Fruit fly (Drosophila melanogaster) whole organism, wandering third instar larva: ENCODE data around the gene myd.

ENCODE experiments used
- Abd-B ChIP-seq: fragments of >200 bp; optimal IDR thresholded peaks from 2 replicates; lab custom pipeline; 2017; ENCODE audit warnings: missing biosample characterization, missing genetic modification characterization
- CG32264 ChIP-seq: fragments of 200-800 bp; sonication (Bioruptor generic); optimal IDR thresholded peaks from 2 replicates; lab custom pipeline; 2016; ENCODE audit warnings: missing biosample characterization, missing genetic modification characterization
- CG9705 ChIP-seq: fragments of 200-800 bp; sonication (Bioruptor generic); optimal IDR thresholded peaks from 2 replicates; lab custom pipeline; 2018; ENCODE audit warnings: missing biosample characterization, mild to moderate bottlenecking, missing genetic modification characterization
- CrebA ChIP-seq: fragments of 200-800 bp; sonication (Bioruptor generic); optimal IDR thresholded peaks from 2 replicates; lab custom pipeline; 2016; ENCODE audit warnings: missing biosample characterization, mild to moderate bottlenecking, missing genetic modification characterization, borderline replicate concordance
- Dfd ChIP-seq: fragments of >200 bp; optimal IDR thresholded peaks from 2 replicates; lab custom pipeline; 2017; ENCODE audit warnings: missing biosample characterization, missing genetic modification characterization
- Dif ChIP-seq: fragments of 200-275, 200-300 bp; sonication (Bioruptor generic); optimal IDR thresholded peaks from 2 replicates; lab custom pipeline; 2018; ENCODE audit warnings: missing biosample characterization, missing genetic modification characterization; ENCODE audit not compliant: partially characterized antibody
- GATAd ChIP-seq: sonication (Bioruptor generic); optimal IDR thresholded peaks from 2 replicates; lab custom pipeline; 2016; ENCODE audit warnings: missing biosample characterization, missing genetic modification characterization
- HLH106 ChIP-seq: fragments of 200-800 bp; optimal IDR thresholded peaks from 3 replicates; lab custom pipeline; 2019; ENCODE audit warnings: missing biosample characterization, mild to moderate bottlenecking, missing genetic modification characterization, moderate library complexity
- Hnf4 ChIP-seq: fragments of 200-800 bp; sonication (Bioruptor generic); optimal IDR thresholded peaks from 2 replicates; lab custom pipeline; 2016; ENCODE audit warnings: missing biosample characterization, mild to moderate bottlenecking, missing genetic modification characterization
- Hr78 ChIP-seq: fragments of >200 bp; optimal IDR thresholded peaks from 2 replicates; lab custom pipeline; 2017; ENCODE audit warnings: missing biosample characterization, missing genetic modification characterization
- Hr83 ChIP-seq: fragments of 200-300 bp; sonication (Bioruptor generic); optimal IDR thresholded peaks from 2 replicates; lab custom pipeline; 2016; ENCODE audit warnings: missing biosample characterization, mild to moderate bottlenecking, missing genetic modification characterization, moderate library complexity; ENCODE audit not compliant: poor library complexity, severe bottlenecking
- Jra ChIP-seq: sonication (Bioruptor generic); optimal IDR thresholded peaks from 2 replicates; lab custom pipeline; 2016; ENCODE audit warnings: missing biosample characterization, missing genetic modification characterization
- Mio ChIP-seq: sonication (Bioruptor generic); optimal IDR thresholded peaks from 2 replicates; lab custom pipeline; 2016; ENCODE audit warnings: missing biosample characterization, missing genetic modification characterization
- Myc ChIP-seq: fragments of >200 bp; optimal IDR thresholded peaks from 2 replicates; lab custom pipeline; 2017
- N ChIP-seq: fragments of >200 bp; optimal IDR thresholded peaks from 2 replicates; lab custom pipeline; 2018; ENCODE audit warnings: missing biosample characterization, missing external identifiers, missing genetic modification characterization
- OdsH ChIP-seq: fragments of 200-800 bp; sonication (Bioruptor generic); optimal IDR thresholded peaks from 2 replicates; lab custom pipeline; 2016; ENCODE audit warnings: missing biosample characterization, mild to moderate bottlenecking, missing genetic modification characterization
- Rel ChIP-seq, 2 experiments: fragments of 200-800 bp; sonication (Bioruptor generic) in 1 of 2; optimal IDR thresholded peaks; 2 replicates in 1 of 2; 3 replicates in 1 of 2; lab custom pipeline; 2016 to 2019; ENCODE audit warnings: mild to moderate bottlenecking in 2 of 2, missing biosample characterization in 2 of 2, missing genetic modification characterization in 2 of 2, moderate library complexity in 1 of 2
- Sp1 ChIP-seq: fragments of 200-800 bp; sonication (Bioruptor generic); optimal IDR thresholded peaks from 3 replicates; lab custom pipeline; 2019; ENCODE audit warnings: missing biosample characterization, mild to moderate bottlenecking, missing genetic modification characterization, moderate library complexity
- Vsx2 ChIP-seq: fragments of 200-300, 225-300 bp; sonication (Bioruptor generic); optimal IDR thresholded peaks from 2 replicates; lab custom pipeline; 2018; ENCODE audit warnings: missing biosample characterization, missing genetic modification characterization; ENCODE audit not compliant: partially characterized antibody
- br ChIP-seq: fragments of 200-800 bp; sonication (Bioruptor generic); optimal IDR thresholded peaks from 2 replicates; lab custom pipeline; 2016; ENCODE audit warnings: missing biosample characterization, missing genetic modification characterization
- brk ChIP-seq: fragments of 200-800 bp; sonication (Bioruptor generic); optimal IDR thresholded peaks from 2 replicates; lab custom pipeline; 2016; ENCODE audit warnings: missing biosample characterization, mild to moderate bottlenecking, missing genetic modification characterization
- dl ChIP-seq, 2 experiments: fragments of 175-275, 200-275 bp in 1 of 2; fragments of 200-275 bp in 1 of 2; sonication (Bioruptor generic); optimal IDR thresholded peaks; lab custom pipeline; 2018; ENCODE audit warnings: mild to moderate bottlenecking in 2 of 2, missing biosample characterization in 2 of 2, missing genetic modification characterization in 2 of 2, moderate library complexity in 2 of 2; ENCODE audit not compliant: partially characterized antibody in 2 of 2, insufficient read depth in 1 of 2
- dmrt93B ChIP-seq: fragments of 200-800 bp; sonication (Bioruptor generic); optimal IDR thresholded peaks from 2 replicates; lab custom pipeline; 2018; ENCODE audit warnings: missing biosample characterization, mild to moderate bottlenecking, missing genetic modification characterization
- dsf ChIP-seq: sonication (Bioruptor generic); optimal IDR thresholded peaks from 2 replicates; lab custom pipeline; 2016; ENCODE audit warnings: missing biosample characterization, missing genetic modification characterization, borderline replicate concordance
- ey ChIP-seq: fragments of 200-800 bp; sonication (Bioruptor generic); optimal IDR thresholded peaks from 2 replicates; lab custom pipeline; 2016; ENCODE audit warnings: missing biosample characterization, missing genetic modification characterization
- foxo ChIP-seq, 2 experiments: fragments of 200-800 bp; sonication (Bioruptor generic); optimal IDR thresholded peaks; 2 replicates in 1 of 2; 3 replicates in 1 of 2; lab custom pipeline; 2016 to 2017; ENCODE audit warnings: missing biosample characterization in 2 of 2, missing genetic modification characterization in 2 of 2
- fru ChIP-seq: fragments of 200-800 bp; sonication (Bioruptor generic); optimal IDR thresholded peaks from 3 replicates; lab custom pipeline; 2016; ENCODE audit warnings: missing biosample characterization, mild to moderate bottlenecking, missing genetic modification characterization
- h ChIP-seq: fragments of 200-800 bp; sonication (Bioruptor generic); optimal IDR thresholded peaks from 3 replicates; lab custom pipeline; 2016; ENCODE audit warnings: missing biosample characterization, mild to moderate bottlenecking, missing genetic modification characterization
- jim ChIP-seq: fragments of 175-275, 200-325 bp; sonication (Bioruptor generic); optimal IDR thresholded peaks from 2 replicates; lab custom pipeline; 2016; ENCODE audit warnings: missing biosample characterization, mild to moderate bottlenecking, missing genetic modification characterization
- lola ChIP-seq: fragments of >200 bp; optimal IDR thresholded peaks from 2 replicates; lab custom pipeline; 2017; ENCODE audit warnings: missing biosample characterization, missing genetic modification characterization
- pan ChIP-seq: fragments of >200 bp; optimal IDR thresholded peaks from 2 replicates; lab custom pipeline; 2017
- psq ChIP-seq: fragments of 200-800 bp; sonication (Bioruptor generic); optimal IDR thresholded peaks from 3 replicates; lab custom pipeline; 2017; ENCODE audit warnings: missing biosample characterization, mild to moderate bottlenecking, missing genetic modification characterization, moderate library complexity
- rgr ChIP-seq: fragments of 200-800 bp; sonication (Bioruptor generic); optimal IDR thresholded peaks from 3 replicates; lab custom pipeline; 2016; ENCODE audit warnings: missing biosample characterization, mild to moderate bottlenecking, missing genetic modification characterization
- sage ChIP-seq: fragments of 200-800 bp; sonication (Bioruptor generic); optimal IDR thresholded peaks from 2 replicates; lab custom pipeline; 2016; ENCODE audit warnings: missing biosample characterization, mild to moderate bottlenecking, missing genetic modification characterization
- sv ChIP-seq: fragments of 200-800 bp; sonication (Bioruptor generic); optimal IDR thresholded peaks from 3 replicates; lab custom pipeline; 2016; ENCODE audit warnings: missing biosample characterization, missing genetic modification characterization
- tai ChIP-seq: sonication (Bioruptor generic); optimal IDR thresholded peaks from 2 replicates; lab custom pipeline; 2016; ENCODE audit warnings: missing biosample characterization, missing genetic modification characterization
- usp ChIP-seq: fragments of >200 bp; optimal IDR thresholded peaks from 2 replicates; lab custom pipeline; 2017; ENCODE audit warnings: missing biosample characterization, missing genetic modification characterization
- woc ChIP-seq: sonication (Bioruptor generic); optimal IDR thresholded peaks from 2 replicates; lab custom pipeline; 2016; ENCODE audit warnings: missing biosample characterization, mild to moderate bottlenecking, missing genetic modification characterization

myd gene

dm6 chr3R:19165620-19166055, 14.8 kb upstream of the myd start:
- TF ChIP-seq dmrt93B (GFP tag; lab: Kevin White, UChicago) (no peak), sage (GFP tag; lab: Kevin White, UChicago) (peak; percentile 59), CrebA (GFP tag; lab: Kevin White, UChicago) (peak; percentile 80), CG9705 (no peak), Vsx2 (peak; percentile 78), jim (peak; percentile 1), dl (GFP tag; optimal IDR thresholded peaks at IDR 0.05; lab: Kevin White, UChicago; ENCODE audit: insufficient read depth in 1 of 2, partially characterized antibody in 2 of 2) (peak; percentile 84 to 90), Rel (GFP tag; optimal IDR thresholded peaks at IDR 0.05; lab: Kevin White, UChicago) (peak; percentile 58), Rel (tag; optimal IDR thresholded peaks at IDR 0.05; lab: Kevin White, UChicago) (peak; percentile 37), pan (lab: Kevin White, UChicago) (no peak), foxo (GFP tag; optimal IDR thresholded peaks at IDR 0.05; lab: Kevin White, UChicago) (peak in 1 of 2 experiments; percentile 53), psq (GFP tag; lab: Kevin White, UChicago) (peak; percentile 80), HLH106 (no peak), Abd-B (GFP tag; lab: Kevin White, UChicago) (no peak), Hnf4 (GFP tag; lab: Kevin White, UChicago) (no peak), dsf (no peak), Hr78 (GFP tag; lab: Kevin White, UChicago) (no peak), brk (GFP tag; lab: Kevin White, UChicago) (no peak), Sp1 (peak; percentile 66), Dif (GFP tag; lab: Kevin White, UChicago) (peak; percentile 93), CG32264 (GFP tag; lab: Kevin White, UChicago) (peak; percentile 34)

- TF ChIP-seq h (GFP tag; lab: Kevin White, UChicago) = no peak
- TF ChIP-seq Vsx2 = no peak
- peak; percentile 32 for TF ChIP-seq woc (GFP tag; lab: Kevin White, UChicago)
- no peak for TF ChIP-seq Hr83 (GFP tag; lab: Kevin White, UChicago)
- no peak for TF ChIP-seq OdsH (GFP tag; lab: Kevin White, UChicago)
- TF ChIP-seq fru (GFP tag; lab: Kevin White, UChicago) = peak; percentile 47
- TF ChIP-seq Abd-B (GFP tag; lab: Kevin White, UChicago) = no peak
- TF ChIP-seq dsf = no peak
- peak; percentile 19 for TF ChIP-seq Sp1
- no peak for TF ChIP-seq tai (GFP tag; lab: Kevin White, UChicago)
- TF ChIP-seq Dif (GFP tag; lab: Kevin White, UChicago) = no peak
- no peak for TF ChIP-seq sv (GFP tag; lab: Kevin White, UChicago)
- TF ChIP-seq pan (lab: Kevin White, UChicago) = no peak
- peak; percentile 27 for TF ChIP-seq ey
- TF ChIP-seq Mio (GFP tag; lab: Kevin White, UChicago) = no peak
- TF ChIP-seq GATAd (GFP tag; lab: Kevin White, UChicago) = no peak
- peak; percentile 15 for TF ChIP-seq brk (GFP tag; lab: Kevin White, UChicago)
- TF ChIP-seq Rel (GFP tag; optimal IDR thresholded peaks at IDR 0.05; lab: Kevin White, UChicago) = no peak
- peak; percentile 17 for TF ChIP-seq Rel (tag; optimal IDR thresholded peaks at IDR 0.05; lab: Kevin White, UChicago)
- no peak for TF ChIP-seq Hr78 (GFP tag; lab: Kevin White, UChicago)
- no peak for TF ChIP-seq Myc (lab: Kevin White, UChicago)
- TF ChIP-seq Hnf4 (GFP tag; lab: Kevin White, UChicago) = no peak
- TF ChIP-seq Jra (GFP tag; lab: Kevin White, UChicago) = no peak
- TF ChIP-seq Dfd (GFP tag; lab: Kevin White, UChicago) = no peak
- no peak for TF ChIP-seq br (GFP tag; lab: Kevin White, UChicago)
- TF ChIP-seq CrebA (GFP tag; lab: Kevin White, UChicago) = no peak
- peak; percentile 65 for TF ChIP-seq psq (GFP tag; lab: Kevin White, UChicago)
- TF ChIP-seq CG9705 = no peak
- no peak for TF ChIP-seq foxo (GFP tag; optimal IDR thresholded peaks at IDR 0.05; lab: Kevin White, UChicago)
- TF ChIP-seq N (GFP tag; lab: Kevin White, UChicago) = no peak
- TF ChIP-seq HLH106 = peak; percentile 2
- no peak for TF ChIP-seq sage (GFP tag; lab: Kevin White, UChicago)
- TF ChIP-seq rgr (GFP tag; lab: Kevin White, UChicago) = no peak
- TF ChIP-seq lola (GFP tag; lab: Kevin White, UChicago) = no peak
- no peak for TF ChIP-seq jim
- TF ChIP-seq usp (GFP tag; lab: Kevin White, UChicago) = no peak
- TF ChIP-seq dl (GFP tag; optimal IDR thresholded peaks at IDR 0.05; lab: Kevin White, UChicago; ENCODE audit: insufficient read depth in 1 of 2, partially characterized antibody in 2 of 2) = no peak
- TF ChIP-seq dmrt93B (GFP tag; lab: Kevin White, UChicago) = no peak
- no peak for TF ChIP-seq CG32264 (GFP tag; lab: Kevin White, UChicago)
Measured at dm6 chr3R:19166077-19166778, 14.2 kb upstream of the myd start.
